Worm (Caenorhabditis elegans): ENCODE results near the gene oac-57.

ce11 chrIV:12311597-12311996 is 4.0 kb upstream of the oac-57 start, which contains the start of gene oac-58:
- TF ChIP-seq ztf-29 (GFP tag; IDR thresholded peaks at IDR 0.05) (no peak), med-1 (GFP tag; optimal IDR thresholded peaks at IDR 0.05; ENCODE audit: insufficient read depth) (no peak), ztf-23 (GFP tag; IDR thresholded peaks at IDR 0.05) (no peak), T22C8.4 (GFP tag; IDR thresholded peaks at IDR 0.05) (no peak), flt-1 (GFP tag; IDR thresholded peaks at IDR 0.05) (no peak), klf-2 (GFP tag; conservative IDR thresholded peaks at IDR 0.05) (no peak), ref-1 (GFP tag; conservative IDR thresholded peaks at IDR 0.05) (no peak), tab-1 (GFP tag; IDR thresholded peaks at IDR 0.05) (no peak), cog-1 (tag; optimal IDR thresholded peaks at IDR 0.05) (no peak)

Data from whole organism, midembryonic.